Fruit fly (Drosophila melanogaster): ENCODE measurements around the gene Ets21C.

Ets21C gene

DNA sequence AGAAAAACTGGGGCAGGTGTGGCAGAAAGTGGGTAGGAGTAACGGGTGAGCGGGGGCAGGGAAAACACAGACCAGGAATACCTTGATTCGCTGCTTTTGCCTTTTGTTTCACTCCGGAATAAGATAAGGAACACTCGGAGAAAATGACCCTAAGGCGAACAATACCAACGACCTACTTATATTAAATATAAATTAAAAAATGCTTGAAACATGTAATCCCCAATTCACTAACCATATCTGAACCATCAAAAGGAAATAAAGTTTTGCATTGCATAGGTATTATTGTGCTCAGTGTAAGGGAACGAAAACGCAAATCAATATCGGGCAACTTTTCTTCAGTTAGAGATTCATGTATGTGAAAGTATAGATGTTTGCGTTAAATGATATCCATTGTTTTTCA is 40.7 kb downstream of the Ets21C start (continued):
- peak; percentile 68 for TF ChIP-seq CoRest (tag; optimal IDR thresholded peaks at IDR 0.05)
- peak; percentile 43 for TF ChIP-seq CG3407 (GFP tag; optimal IDR thresholded peaks at IDR 0.05)
- TF ChIP-seq CG43689 (GFP tag; IDR thresholded peaks at IDR 0.05) = 0 out of 2 replicates have a peak, but pooled peaks have one; percentile 24
- no peak for TF ChIP-seq Hey (tag; optimal IDR thresholded peaks at IDR 0.05)
- peak; percentile 28; the same call in 1 of the 3 replicates for TF ChIP-seq CG11695 (GFP tag; IDR thresholded peaks at IDR 0.05)
- no peak for TF ChIP-seq sc (optimal IDR thresholded peaks at IDR 0.05)
- peak; percentile 54 for TF ChIP-seq sc (GFP tag; optimal IDR thresholded peaks at IDR 0.05)
- TF ChIP-seq CG15479 (GFP tag; optimal IDR thresholded peaks at IDR 0.05) = no peak
- TF ChIP-seq CG2129 (GFP tag; IDR thresholded peaks at IDR 0.05; ENCODE audit: partially characterized antibody) = no peak
- peak; percentile 31 for TF ChIP-seq CG12104 (GFP tag; optimal IDR thresholded peaks at IDR 0.05)
- peak; percentile 25 for TF ChIP-seq Lhr (GFP tag; optimal IDR thresholded peaks at IDR 0.05)
- TF ChIP-seq pan (optimal IDR thresholded peaks at IDR 0.05) = no peak
- peak in 1 of 2 experiments; percentile 58 for TF ChIP-seq pan (GFP tag; optimal IDR thresholded peaks at IDR 0.05 in 1 of 2, IDR thresholded peaks at IDR 0.05 in 1 of 2)
- peak; percentile 1 for TF ChIP-seq Fer3 (tag; optimal IDR thresholded peaks at IDR 0.05)
- TF ChIP-seq Abd-B (GFP tag; optimal IDR thresholded peaks at IDR 0.05) = peak; percentile 2
- TF ChIP-seq CG5180 (GFP tag; optimal IDR thresholded peaks at IDR 0.05) = no peak
- no peak for TF ChIP-seq nau (GFP tag; optimal IDR thresholded peaks at IDR 0.05)
- TF ChIP-seq Hr3 (GFP tag; optimal IDR thresholded peaks at IDR 0.05) = peak; percentile 61
- no peak for TF ChIP-seq danr (GFP tag; IDR thresholded peaks at IDR 0.05)
- TF ChIP-seq gcm2 (GFP tag; optimal IDR thresholded peaks at IDR 0.05) = no peak
- TF ChIP-seq CG7928 (GFP tag; optimal IDR thresholded peaks at IDR 0.05) = no peak
- TF ChIP-seq CG17328 (GFP tag; IDR thresholded peaks at IDR 0.05) = peak; percentile 80
- TF ChIP-seq Ravus (GFP tag; IDR thresholded peaks at IDR 0.05) = no peak
- TF ChIP-seq Hand (GFP tag; optimal IDR thresholded peaks at IDR 0.05) = peak; percentile 1
- TF ChIP-seq Aef1 (GFP tag; IDR thresholded peaks at IDR 0.05) = peak; percentile 53; the same call in 2 of the 3 replicates
- no peak for TF ChIP-seq tll (GFP tag; optimal IDR thresholded peaks at IDR 0.05)
- TF ChIP-seq Camta (GFP tag; optimal IDR thresholded peaks at IDR 0.05) = peak; percentile 26
- peak; percentile 52; the same call in 1 of the 2 replicates for TF ChIP-seq Awh (GFP tag; IDR thresholded peaks at IDR 0.05)
- 0 out of 2 replicates have a peak, but pooled peaks have one; percentile 39 for TF ChIP-seq ara (GFP tag; IDR thresholded peaks at IDR 0.05)
- TF ChIP-seq sens (GFP tag) = peak; percentile 95
- no peak for TF ChIP-seq Six4 (GFP tag; optimal IDR thresholded peaks at IDR 0.05)
- peak; percentile 52 for TF ChIP-seq Max (GFP tag; optimal IDR thresholded peaks at IDR 0.05)
- peak; percentile 57 for TF ChIP-seq CG1603 (tag; optimal IDR thresholded peaks at IDR 0.05)
- TF ChIP-seq CG6272 (GFP tag; IDR thresholded peaks at IDR 0.05) = no peak
- peak; percentile 23 for TF ChIP-seq fd3F (GFP tag; optimal IDR thresholded peaks at IDR 0.05)
- peak; percentile 55 for TF ChIP-seq Dek (tag; optimal IDR thresholded peaks at IDR 0.05)
- peak; percentile 33 for TF ChIP-seq bab2 (GFP tag; optimal IDR thresholded peaks at IDR 0.05)
- TF ChIP-seq Asciz (GFP tag; optimal IDR thresholded peaks at IDR 0.05) = no peak
- peak; percentile 52 for TF ChIP-seq wor (GFP tag; IDR thresholded peaks at IDR 0.05)
- peak; percentile 50 for TF ChIP-seq CG1602 (GFP tag; optimal IDR thresholded peaks at IDR 0.05)
- TF ChIP-seq CG7839 (tag; optimal IDR thresholded peaks at IDR 0.05) = peak; percentile 82
- TF ChIP-seq CG2889 (GFP tag; IDR thresholded peaks at IDR 0.05) = peak; percentile 54; the same call in 1 of the 3 replicates
- TF ChIP-seq gem (tag; optimal IDR thresholded peaks at IDR 0.05) = peak; percentile 83
- TF ChIP-seq fru (optimal IDR thresholded peaks at IDR 0.05) = no peak
- TF ChIP-seq CG17829 (tag; optimal IDR thresholded peaks at IDR 0.05) = peak; percentile 13
- peak; percentile 46 for TF ChIP-seq chn (GFP tag; optimal IDR thresholded peaks at IDR 0.05)
- TF ChIP-seq gce (GFP tag; IDR thresholded peaks at IDR 0.05) = 0 out of 3 replicates have a peak, but pooled peaks have one; percentile 41
- TF ChIP-seq ttk (GFP tag; IDR thresholded peaks at IDR 0.05) = peak; percentile 41
- peak; percentile 9 for TF ChIP-seq CG10462 (GFP tag; optimal IDR thresholded peaks at IDR 0.05)
- no peak for TF ChIP-seq prd (optimal IDR thresholded peaks at IDR 0.05)
- TF ChIP-seq prd (GFP tag; IDR thresholded peaks at IDR 0.05) = peak; percentile 55; the same call in 2 of the 3 replicates

All from whole organism, embryonic.